Worm (Caenorhabditis elegans) whole organism, late embryonic: ENCODE data around the gene B0238.9.

Experiments
- F13H6.1 ChIP-seq: sonication (generic microtip); optimal IDR thresholded peaks from 2 replicates; lab custom pipeline; 2016; ENCODE audit warnings: missing genetic modification characterization, missing compliant biosample characterization
- K02D7.2 ChIP-seq: sonication (generic microtip); optimal IDR thresholded peaks from 2 replicates; lab custom pipeline; 2017; ENCODE audit warnings: mild to moderate bottlenecking, missing genetic modification characterization, missing compliant biosample characterization
- ama-1 ChIP-seq: fragments of 150-350 bp; optimal IDR thresholded peaks from 2 replicates; lab custom pipeline; 2014
- ceh-14 ChIP-seq: sonication (generic microtip); optimal IDR thresholded peaks from 2 replicates; lab custom pipeline; 2016; ENCODE audit warnings: missing genotype, missing genetic modification characterization, missing compliant biosample characterization
- ceh-18 ChIP-seq: sonication (generic microtip); optimal IDR thresholded peaks from 2 replicates; lab custom pipeline; 2016; ENCODE audit warnings: missing genetic modification characterization, missing compliant biosample characterization
- ceh-19 ChIP-seq: fragments of 200-800 bp; sonication (Bioruptor generic); optimal IDR thresholded peaks from 2 replicates; lab custom pipeline; 2018; ENCODE audit warnings: mild to moderate bottlenecking, missing genetic modification characterization, missing compliant biosample characterization
- ceh-31 ChIP-seq: sonication (generic microtip); optimal IDR thresholded peaks from 2 replicates; lab custom pipeline; 2016; ENCODE audit warnings: missing genetic modification characterization, missing compliant biosample characterization
- ceh-48 ChIP-seq: sonication (generic microtip); optimal IDR thresholded peaks from 2 replicates; lab custom pipeline; 2016; ENCODE audit warnings: missing genetic modification characterization, inconsistent platforms, missing compliant biosample characterization
- ceh-6 ChIP-seq: fragments of 200-800 bp; sonication (Bioruptor generic); optimal IDR thresholded peaks from 2 replicates; lab custom pipeline; 2018; ENCODE audit warnings: mild to moderate bottlenecking, missing genetic modification characterization, missing compliant biosample characterization
- che-1 ChIP-seq: sonication (generic microtip); optimal IDR thresholded peaks from 2 replicates; lab custom pipeline; 2016; ENCODE audit warnings: mild to moderate bottlenecking, missing genetic modification characterization, missing compliant biosample characterization
- dmd-4 ChIP-seq: sonication (generic microtip); optimal IDR thresholded peaks from 2 replicates; lab custom pipeline; 2016; ENCODE audit warnings: borderline replicate concordance, missing genetic modification characterization, missing compliant biosample characterization
- elt-4 ChIP-seq: sonication (generic microtip); optimal IDR thresholded peaks from 2 replicates; lab custom pipeline; 2016; ENCODE audit warnings: missing genetic modification characterization, missing compliant biosample characterization
- ets-4 ChIP-seq: sonication (generic microtip); optimal IDR thresholded peaks from 2 replicates; lab custom pipeline; 2016; ENCODE audit warnings: missing genetic modification characterization, missing compliant biosample characterization
- eyg-1 ChIP-seq: sonication (generic microtip); optimal IDR thresholded peaks from 2 replicates; lab custom pipeline; 2016; ENCODE audit warnings: missing genotype, missing genetic modification characterization, missing compliant biosample characterization
- fax-1 ChIP-seq: sonication (generic microtip); optimal IDR thresholded peaks from 2 replicates; lab custom pipeline; 2016; ENCODE audit warnings: missing genotype, missing genetic modification characterization, missing compliant biosample characterization
- fkh-10 ChIP-seq: fragments of 150-350 bp; optimal IDR thresholded peaks from 2 replicates; lab custom pipeline; 2014; ENCODE audit warnings: missing biosample characterization, missing genetic modification reagents, missing genetic modification characterization
- hlh-15 ChIP-seq: sonication (generic microtip); optimal IDR thresholded peaks from 2 replicates; lab custom pipeline; 2016; ENCODE audit warnings: missing genetic modification characterization, missing compliant biosample characterization
- hlh-8 ChIP-seq: sonication (generic microtip); optimal IDR thresholded peaks from 2 replicates; lab custom pipeline; 2016; ENCODE audit warnings: missing genotype, missing genetic modification characterization, missing compliant biosample characterization
- lim-6 ChIP-seq: sonication (generic microtip); optimal IDR thresholded peaks from 2 replicates; lab custom pipeline; 2016; ENCODE audit warnings: missing genetic modification characterization, missing compliant biosample characterization
- madf-2 ChIP-seq: sonication (generic microtip); optimal IDR thresholded peaks from 2 replicates; lab custom pipeline; 2017; ENCODE audit warnings: missing genetic modification characterization, missing compliant biosample characterization
- mec-3 ChIP-seq: sonication (generic microtip); optimal IDR thresholded peaks from 2 replicates; lab custom pipeline; 2016; ENCODE audit warnings: borderline replicate concordance, missing genetic modification characterization, missing compliant biosample characterization
- nhr-11 ChIP-seq: fragments of 150-350 bp; optimal IDR thresholded peaks from 2 replicates; lab custom pipeline; 2014; ENCODE audit warnings: missing biosample characterization, missing genetic modification characterization
- nhr-232 ChIP-seq: sonication (generic microtip); optimal IDR thresholded peaks from 2 replicates; lab custom pipeline; 2016; ENCODE audit warnings: missing genetic modification characterization, missing compliant biosample characterization
- npax-4 ChIP-seq: sonication (generic microtip); optimal IDR thresholded peaks from 2 replicates; lab custom pipeline; 2016; ENCODE audit warnings: missing genetic modification characterization, missing compliant biosample characterization
- odd-2 ChIP-seq: sonication (generic microtip); optimal IDR thresholded peaks from 2 replicates; lab custom pipeline; 2017; ENCODE audit warnings: antibody characterized with exemption, mild to moderate bottlenecking, missing genetic modification characterization, missing compliant biosample characterization
- ref-2 ChIP-seq: sonication (generic microtip); optimal IDR thresholded peaks from 2 replicates; lab custom pipeline; 2016; ENCODE audit warnings: missing genetic modification characterization, missing compliant biosample characterization
- rnt-1 ChIP-seq: sonication (generic microtip); optimal IDR thresholded peaks from 2 replicates; lab custom pipeline; 2016; ENCODE audit warnings: missing genetic modification characterization, missing compliant biosample characterization
- sox-2 ChIP-seq: fragments of 200-800 bp; sonication (Bioruptor generic); IDR thresholded peaks from 2 replicates; pipeline ENCODE4 v1.3.6; 2022; ENCODE audit warnings: missing genetic modification reagents, missing genetic modification characterization, missing compliant biosample characterization
- sox-4 ChIP-seq: sonication (generic microtip); optimal IDR thresholded peaks from 2 replicates; lab custom pipeline; 2017; ENCODE audit warnings: mild to moderate bottlenecking, missing genetic modification characterization, inconsistent platforms, missing compliant biosample characterization
- syd-9 ChIP-seq: sonication (generic microtip); optimal IDR thresholded peaks from 2 replicates; lab custom pipeline; 2016; ENCODE audit warnings: mild to moderate bottlenecking, missing genetic modification characterization, moderate library complexity, missing compliant biosample characterization
- tbx-2 ChIP-seq: sonication (generic microtip); optimal IDR thresholded peaks from 2 replicates; lab custom pipeline; 2016; ENCODE audit warnings: missing genetic modification characterization, missing compliant biosample characterization
- unc-3 ChIP-seq, 2 experiments: fragments of 200-800 bp in 1 of 2; sonication (Bioruptor generic) in 1 of 2; sonication (generic microtip) in 1 of 2; conservative IDR thresholded peaks in 1 of 2; optimal IDR thresholded peaks in 1 of 2; 2 replicates each; pipeline versions ENCODE4 v1.3.6 to Lab custom; 2016 to 2022; ENCODE audit warnings: missing compliant biosample characterization in 2 of 2, missing genetic modification characterization in 2 of 2, missing genetic modification reagents in 1 of 2
- unc-42 ChIP-seq: sonication (generic microtip); optimal IDR thresholded peaks from 2 replicates; lab custom pipeline; 2016; ENCODE audit warnings: missing genotype, missing genetic modification characterization, missing compliant biosample characterization
- unc-86 ChIP-seq: sonication (generic microtip); optimal IDR thresholded peaks from 2 replicates; lab custom pipeline; 2016; ENCODE audit warnings: missing genetic modification characterization, missing compliant biosample characterization
- ztf-16 ChIP-seq: sonication (generic microtip); optimal IDR thresholded peaks from 2 replicates; lab custom pipeline; 2017; ENCODE audit warnings: missing genetic modification characterization, missing compliant biosample characterization

B0238.9 gene

ce11 chrV:5233777-5234176, 44.1 kb downstream of the B0238.9 start, which contains the start of gene cest-32:
cest-32 (minus strand) TSS chrV:5233891.
- TF ChIP-seq F13H6.1 (no peak), ceh-31 (tag; lab: Kevin White, UChicago) (no peak), ceh-48 (no peak), ref-2 (tag; lab: Kevin White, UChicago) (no peak), ceh-19 (GFP tag; lab: Kevin White, UChicago) (no peak), lim-6 (no peak), che-1 (tag; lab: Kevin White, UChicago) (no peak), fax-1 (tag; lab: Kevin White, UChicago) (no peak), fkh-10 (GFP tag; lab: Kevin White, UChicago) (no peak), ama-1 (lab: Kevin White, UChicago) (no peak), unc-86 (tag; lab: Kevin White, UChicago) (no peak), sox-2 (GFP tag; lab: Robert Waterston, UW) (no peak), ets-4 (no peak), ztf-16 (tag; lab: Kevin White, UChicago) (no peak)

ce11 chrV:5228513-5228912, 49.4 kb downstream of the B0238.9 start:
- TF ChIP-seq syd-9 (tag; lab: Kevin White, UChicago) = no peak
- TF ChIP-seq hlh-15 (tag; lab: Kevin White, UChicago) = no peak
- no peak for TF ChIP-seq K02D7.2 (tag; lab: Kevin White, UChicago)
- TF ChIP-seq nhr-11 (tag; lab: Kevin White, UChicago) = no peak
- no peak for TF ChIP-seq unc-42 (tag; lab: Kevin White, UChicago)
- TF ChIP-seq odd-2 (tag; lab: Kevin White, UChicago) = no peak
- no peak for TF ChIP-seq rnt-1 (tag; lab: Kevin White, UChicago)
- no peak for TF ChIP-seq unc-86 (tag; lab: Kevin White, UChicago)
- no peak for TF ChIP-seq madf-2 (tag; lab: Kevin White, UChicago)
- no peak for TF ChIP-seq F13H6.1
- no peak for TF ChIP-seq nhr-232
- no peak for TF ChIP-seq ceh-6 (GFP tag; lab: Kevin White, UChicago)
- no peak for TF ChIP-seq sox-4 (tag; lab: Kevin White, UChicago)
- TF ChIP-seq, all 69 proteins: peak for 0

- TF ChIP-seq dmd-4 (tag; lab: Kevin White, UChicago) = no peak
- no peak for TF ChIP-seq sox-2 (GFP tag; lab: Robert Waterston, UW)
- no peak for TF ChIP-seq eyg-1
- no peak for TF ChIP-seq ceh-14 (tag; lab: Kevin White, UChicago)
- TF ChIP-seq hlh-8 (tag; lab: Kevin White, UChicago) = no peak
- TF ChIP-seq elt-4 (tag; lab: Kevin White, UChicago) = no peak
- TF ChIP-seq ceh-19 (GFP tag; lab: Kevin White, UChicago) = no peak
- TF ChIP-seq ceh-6 (GFP tag; lab: Kevin White, UChicago) = no peak
- TF ChIP-seq unc-3 (GFP tag; conservative IDR thresholded peaks at IDR 0.05; lab: Robert Waterston, UW) = no peak
- no peak for TF ChIP-seq unc-3 (tag; optimal IDR thresholded peaks at IDR 0.05; lab: Kevin White, UChicago)
- TF ChIP-seq ceh-18 (tag; lab: Kevin White, UChicago) = no peak
- TF ChIP-seq odd-2 (tag; lab: Kevin White, UChicago) = no peak
- no peak for TF ChIP-seq npax-4 (tag; lab: Kevin White, UChicago)
- TF ChIP-seq mec-3 (tag; lab: Kevin White, UChicago) = no peak
- TF ChIP-seq tbx-2 = no peak
- TF ChIP-seq nhr-11 (tag; lab: Kevin White, UChicago) = no peak
- TF ChIP-seq hlh-15 (tag; lab: Kevin White, UChicago) = no peak
Measured at ce11 chrV:5225660-5226059, 52.2 kb downstream of the B0238.9 start.
